Fruit fly (Drosophila melanogaster): ENCODE results near the gene I-t.

Gene I-t

DNA sequence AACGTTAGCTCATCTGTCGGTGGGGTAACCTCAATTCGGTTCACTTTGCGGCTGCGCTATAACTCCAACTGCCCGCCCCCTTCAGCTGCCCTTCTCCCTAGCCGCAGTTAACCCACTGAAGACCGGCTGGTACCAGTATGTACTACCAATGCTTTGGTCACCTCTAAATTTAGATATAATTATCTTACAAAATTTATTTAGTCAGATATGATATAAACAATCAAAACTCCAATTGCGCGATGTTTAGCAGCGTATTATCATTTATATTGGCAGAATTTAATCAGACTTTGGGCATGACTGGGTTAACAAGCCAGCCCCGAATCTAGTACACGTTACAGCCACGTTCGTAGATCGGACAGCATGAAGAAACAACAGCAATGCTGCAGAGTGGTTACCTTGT is 42.1 kb upstream of the I-t start (continued):
- TF ChIP-seq CG6792 (GFP tag; optimal IDR thresholded peaks at IDR 0.05) = peak; percentile 32
- TF ChIP-seq Eip78C (GFP tag) = peak; percentile 91
- peak; percentile 44 for TF ChIP-seq Gug (GFP tag; IDR thresholded peaks at IDR 0.05)
- peak; percentile 69; the same call in 2 of the 3 replicates for TF ChIP-seq eg (GFP tag; IDR thresholded peaks at IDR 0.05)
- peak; percentile 43 for TF ChIP-seq OdsH (GFP tag; optimal IDR thresholded peaks at IDR 0.05)
- peak; percentile 70 for TF ChIP-seq svp (GFP tag)
- TF ChIP-seq net (GFP tag; optimal IDR thresholded peaks at IDR 0.05) = peak; percentile 48
- TF ChIP-seq ss (GFP tag; optimal IDR thresholded peaks at IDR 0.05) = peak; percentile 30 to 51
- TF ChIP-seq CG11294 (GFP tag; IDR thresholded peaks at IDR 0.05) = peak; percentile 26; the same call in 1 of the 2 replicates
- TF ChIP-seq cyc (GFP tag; optimal IDR thresholded peaks at IDR 0.05) = peak; percentile 8
- TF ChIP-seq Ets21C (GFP tag; optimal IDR thresholded peaks at IDR 0.05) = no peak
- TF ChIP-seq spab (GFP tag; optimal IDR thresholded peaks at IDR 0.05) = peak; percentile 41
- TF ChIP-seq CG32006 (GFP tag; optimal IDR thresholded peaks at IDR 0.05) = peak; percentile 64
- peak; percentile 6 for TF ChIP-seq topi (GFP tag; optimal IDR thresholded peaks at IDR 0.05)
- peak; percentile 21 for TF ChIP-seq CG1621 (tag; optimal IDR thresholded peaks at IDR 0.05)
- peak; percentile 51 for TF ChIP-seq CG3919 (GFP tag; optimal IDR thresholded peaks at IDR 0.05)

- TF ChIP-seq eg (GFP tag; IDR thresholded peaks at IDR 0.05) = peak; percentile 50; the same call in 2 of the 3 replicates
- peak; percentile 18 for TF ChIP-seq Hr4 (GFP tag; optimal IDR thresholded peaks at IDR 0.05)
- TF ChIP-seq CG6276 (GFP tag; optimal IDR thresholded peaks at IDR 0.05) = peak; percentile 20
- peak; percentile 64 for TF ChIP-seq CG15336 (GFP tag; IDR thresholded peaks at IDR 0.05)
- TF ChIP-seq CG8319 (GFP tag; optimal IDR thresholded peaks at IDR 0.05) = no peak
- no peak for TF ChIP-seq salr (GFP tag; optimal IDR thresholded peaks at IDR 0.05)
- no peak for TF ChIP-seq CG9139 (GFP tag; optimal IDR thresholded peaks at IDR 0.05)
- TF ChIP-seq lz (GFP tag; optimal IDR thresholded peaks at IDR 0.05) = no peak
- TF ChIP-seq CG32006 (GFP tag; optimal IDR thresholded peaks at IDR 0.05) = peak; percentile 33
- no peak for TF ChIP-seq fd85E (GFP tag; optimal IDR thresholded peaks at IDR 0.05)
These were observed 41.2 kb upstream of the I-t start for dm6 chr3R:11662617-11663016.

DNA sequence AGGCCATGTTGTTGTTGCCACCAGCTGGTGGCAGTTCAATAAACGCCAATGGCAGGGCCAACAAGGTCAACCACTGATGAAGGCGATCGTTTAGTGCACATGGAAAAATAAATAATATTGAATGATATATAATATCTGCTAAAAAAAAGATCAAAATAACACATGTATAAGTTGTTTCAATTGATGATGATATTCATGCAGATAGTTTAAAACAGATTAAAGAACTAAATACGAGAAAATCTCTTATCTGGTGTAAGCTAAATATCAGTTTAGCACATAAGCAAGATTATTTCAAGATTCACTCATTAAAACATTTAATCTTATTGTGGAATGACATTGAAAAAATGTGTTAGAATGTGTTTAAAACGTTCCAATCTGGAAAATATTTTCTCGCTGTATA is 40.4 kb upstream of the I-t start:
- TF ChIP-seq Sox15 (GFP tag; optimal IDR thresholded peaks at IDR 0.05) (no peak), eg (GFP tag; IDR thresholded peaks at IDR 0.05) (no peak), acj6 (GFP tag; optimal IDR thresholded peaks at IDR 0.05) (no peak), Sox102F (GFP tag; optimal IDR thresholded peaks at IDR 0.05) (no peak), salr (GFP tag; optimal IDR thresholded peaks at IDR 0.05) (no peak), svp (GFP tag) (no peak), CG11762 (GFP tag; optimal IDR thresholded peaks at IDR 0.05; ENCODE audit: insufficient read depth) (no peak), CG16779 (tag; optimal IDR thresholded peaks at IDR 0.05) (no peak), CG15336 (GFP tag; IDR thresholded peaks at IDR 0.05) (0 out of 2 replicates have a peak, but pooled peaks have one; percentile 17), CG4318 (GFP tag; optimal IDR thresholded peaks at IDR 0.05) (no peak), Hr38 (GFP tag; optimal IDR thresholded peaks at IDR 0.05) (no peak), Smox (GFP tag; optimal IDR thresholded peaks at IDR 0.05) (no peak), spab (GFP tag; optimal IDR thresholded peaks at IDR 0.05) (peak; percentile 10), CG7368 (GFP tag; optimal IDR thresholded peaks at IDR 0.05) (no peak), CG34406 (GFP tag; optimal IDR thresholded peaks at IDR 0.05) (peak; percentile 3), Eip93F (GFP tag; optimal IDR thresholded peaks at IDR 0.05) (no peak), lz (GFP tag; optimal IDR thresholded peaks at IDR 0.05) (no peak), CG6163 (GFP tag; IDR thresholded peaks at IDR 0.05) (no peak), net (GFP tag; optimal IDR thresholded peaks at IDR 0.05) (no peak), dsx (GFP tag; optimal IDR thresholded peaks at IDR 0.05; ENCODE audit: poor library complexity, severe bottlenecking) (no peak), CG8119 (GFP tag; IDR thresholded peaks at IDR 0.05) (no peak), CG11902 (GFP tag; optimal IDR thresholded peaks at IDR 0.05) (no peak), CG8632 (GFP tag; optimal IDR thresholded peaks at IDR 0.05) (no peak), fd59A (GFP tag; optimal IDR thresholded peaks at IDR 0.05) (no peak), Met (GFP tag; optimal IDR thresholded peaks at IDR 0.05) (no peak), CG6854 (GFP tag; optimal IDR thresholded peaks at IDR 0.05) (no peak), Ets96B (tag; optimal IDR thresholded peaks at IDR 0.05) (no peak), OdsH (GFP tag; optimal IDR thresholded peaks at IDR 0.05) (peak; percentile 15), dac (GFP tag; optimal IDR thresholded peaks at IDR 0.05) (no peak), CG6276 (GFP tag; optimal IDR thresholded peaks at IDR 0.05) (no peak), pdm3 (GFP tag; optimal IDR thresholded peaks at IDR 0.05) (peak; percentile 29), achi (GFP tag; optimal IDR thresholded peaks at IDR 0.05) (no peak), CG6792 (GFP tag; optimal IDR thresholded peaks at IDR 0.05) (no peak), CG10669 (GFP tag; optimal IDR thresholded peaks at IDR 0.05) (peak; percentile 15)

Data from whole organism, prepupa.